Fruit fly (Drosophila melanogaster): ENCODE results near the gene CG11360.

CG11360 gene

DNA sequence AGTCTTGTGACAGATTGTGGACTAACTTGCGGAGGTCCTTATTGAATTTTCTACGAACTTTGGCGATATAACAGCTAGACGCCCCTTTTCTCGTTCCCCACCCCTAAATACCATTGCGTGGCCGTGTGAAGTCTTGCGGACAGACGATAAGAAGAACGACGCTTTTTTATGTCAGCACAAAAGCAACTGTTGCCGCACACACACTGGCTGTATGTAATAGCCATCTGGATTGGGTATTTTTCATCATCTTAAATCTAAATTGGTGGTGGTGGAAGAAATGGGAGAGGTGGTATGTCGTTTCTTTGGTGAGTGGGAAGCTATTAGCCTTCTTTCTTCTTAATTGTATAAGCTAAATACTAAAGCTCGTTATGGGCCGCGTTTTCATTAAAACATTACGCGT is 31.0 kb downstream of the CG11360 start:
- TF ChIP-seq nmo (GFP tag; optimal IDR thresholded peaks at IDR 0.05) (no peak), Nf-YB (GFP tag; optimal IDR thresholded peaks at IDR 0.05) (peak; percentile 45), CG9215 (GFP tag; IDR thresholded peaks at IDR 0.05) (no peak), Sox102F (GFP tag; optimal IDR thresholded peaks at IDR 0.05) (no peak), so (GFP tag; IDR thresholded peaks at IDR 0.05) (no peak), Nf-YC (tag; optimal IDR thresholded peaks at IDR 0.05) (peak; percentile 50), fd64A (GFP tag; optimal IDR thresholded peaks at IDR 0.05) (no peak), CG3726 (GFP tag; IDR thresholded peaks at IDR 0.05) (no peak), Dll (GFP tag; IDR thresholded peaks at IDR 0.05; ENCODE audit: partially characterized antibody) (no peak), lola (GFP tag; optimal IDR thresholded peaks at IDR 0.05) (no peak), rib (GFP tag; IDR thresholded peaks at IDR 0.05) (no peak), chif (GFP tag; optimal IDR thresholded peaks at IDR 0.05) (no peak), Hsf (GFP tag; optimal IDR thresholded peaks at IDR 0.05) (no peak), slp2 (GFP tag; optimal IDR thresholded peaks at IDR 0.05) (no peak), CG12942 (GFP tag; optimal IDR thresholded peaks at IDR 0.05) (no peak), Jarid2 (GFP tag; optimal IDR thresholded peaks at IDR 0.05) (no peak), CG30403 (GFP tag; optimal IDR thresholded peaks at IDR 0.05) (no peak), CG31441 (GFP tag; IDR thresholded peaks at IDR 0.05) (no peak), CG2199 (GFP tag; IDR thresholded peaks at IDR 0.05) (0 out of 3 replicates have a peak, but pooled peaks have one; percentile 63), CG17361 (GFP tag; IDR thresholded peaks at IDR 0.05) (no peak), CG10321 (GFP tag; IDR thresholded peaks at IDR 0.05) (no peak), nau (GFP tag; optimal IDR thresholded peaks at IDR 0.05) (no peak), Ets65A (GFP tag) (peak; percentile 48), Lim3 (GFP tag; IDR thresholded peaks at IDR 0.05) (no peak), tap (tag; optimal IDR thresholded peaks at IDR 0.05) (no peak), BEAF-32 (GFP tag; optimal IDR thresholded peaks at IDR 0.05) (no peak), scrt (GFP tag; optimal IDR thresholded peaks at IDR 0.05) (no peak), Scr (GFP tag; IDR thresholded peaks at IDR 0.05; ENCODE audit: partially characterized antibody) (no peak), CG14965 (GFP tag; optimal IDR thresholded peaks at IDR 0.05; ENCODE audit: borderline replicate concordance) (no peak), mam (GFP tag; optimal IDR thresholded peaks at IDR 0.05) (no peak), CG14014 (GFP tag; IDR thresholded peaks at IDR 0.05) (no peak)

DNA sequence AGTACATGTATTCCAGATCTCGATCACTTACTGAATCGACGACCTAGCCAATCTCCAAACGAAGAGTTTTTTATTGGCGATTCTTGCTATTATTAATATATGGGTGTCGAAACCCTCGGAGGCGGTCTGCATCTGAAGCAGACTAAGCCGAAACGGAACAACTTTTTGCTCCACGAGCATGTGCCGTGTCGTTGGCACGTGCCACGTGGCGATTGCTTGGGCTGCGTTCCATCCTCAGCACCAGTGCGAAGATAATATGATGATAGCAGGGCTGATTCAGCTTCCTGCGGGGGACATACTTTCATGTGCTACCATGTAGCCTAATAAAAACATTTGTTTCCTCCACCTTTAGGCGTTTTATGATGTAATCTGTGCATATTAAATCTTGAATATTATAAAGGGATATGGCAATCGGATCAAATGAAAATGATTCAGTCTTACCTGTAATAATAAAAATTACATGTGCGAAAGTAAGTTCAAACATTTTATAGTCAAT is 31.9 kb downstream of the CG11360 start:
- TF ChIP-seq jing (GFP tag; optimal IDR thresholded peaks at IDR 0.05) (peak; percentile 3), unc-4 (GFP tag; IDR thresholded peaks at IDR 0.05; ENCODE audit: partially characterized antibody) (no peak), CG9876 (GFP tag; optimal IDR thresholded peaks at IDR 0.05) (no peak), Hey (tag; optimal IDR thresholded peaks at IDR 0.05) (peak; percentile 93), CG1529 (GFP tag; optimal IDR thresholded peaks at IDR 0.05) (no peak), YL-1 (GFP tag; optimal IDR thresholded peaks at IDR 0.05) (no peak), gcm (GFP tag; optimal IDR thresholded peaks at IDR 0.05) (no peak), CG8924 (tag; optimal IDR thresholded peaks at IDR 0.05) (no peak), ham (GFP tag; IDR thresholded peaks at IDR 0.05) (no peak), Sox100B (GFP tag; optimal IDR thresholded peaks at IDR 0.05) (no peak), CG2129 (GFP tag; IDR thresholded peaks at IDR 0.05; ENCODE audit: partially characterized antibody) (no peak), pros (GFP tag; optimal IDR thresholded peaks at IDR 0.05) (peak; percentile 31), GATAe (GFP tag; conservative IDR thresholded peaks at IDR 0.05) (no peak), lbe (GFP tag; optimal IDR thresholded peaks at IDR 0.05) (no peak), br (optimal IDR thresholded peaks at IDR 0.05) (no peak), CG31224 (GFP tag; IDR thresholded peaks at IDR 0.05) (no peak), CG9727 (GFP tag; optimal IDR thresholded peaks at IDR 0.05) (no peak), tin (GFP tag; optimal IDR thresholded peaks at IDR 0.05) (no peak), fu2 (GFP tag; optimal IDR thresholded peaks at IDR 0.05) (no peak), Rx (GFP tag; IDR thresholded peaks at IDR 0.05) (no peak), Hmr (GFP tag; optimal IDR thresholded peaks at IDR 0.05) (no peak), bowl (GFP tag; IDR thresholded peaks at IDR 0.05) (no peak)
